Worm (Caenorhabditis elegans) whole organism, dauer: ENCODE data around the gene K02A2.5.
"Not testable (repeated sequence)": the region's sequence is repeated elsewhere in the genome, so short reads cannot be mapped to it uniquely, and the experiment has no call there.

Experiments
- unc-62 ChIP-seq: sonication (generic microtip); optimal IDR thresholded peaks from 2 replicates; lab custom pipeline; 2017; ENCODE audit warnings: missing biosample characterization, missing genetic modification reagents, missing genetic modification characterization

K02A2.5 gene

DNA sequence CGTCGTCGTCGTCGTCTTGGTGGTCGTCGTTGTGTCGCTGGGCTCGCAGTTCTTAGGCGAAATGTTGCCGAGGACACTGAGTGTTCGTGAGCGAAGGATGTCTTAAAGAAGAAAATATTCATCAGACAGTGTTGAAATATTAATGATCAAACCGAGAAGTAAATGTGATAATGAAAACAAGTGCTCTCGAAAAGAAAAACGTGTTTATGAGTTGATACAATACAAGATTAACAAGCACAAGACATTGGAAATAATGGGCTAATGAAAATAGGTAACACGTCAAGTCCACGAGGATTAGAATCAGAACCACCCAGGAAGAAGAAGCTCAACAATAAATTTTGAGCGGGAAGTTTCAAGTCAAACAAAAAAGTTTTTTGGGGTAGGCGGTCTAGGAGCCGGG, at the start of gene K02A2.5:
K02A2.5 (minus strand) TSS at position 101 of the 400 bp plus-strand sequence.
- TF ChIP-seq unc-62, result no peak

ce11 chrII:7459205-7459604, 47.4 kb upstream of the K02A2.5 start, which contains the start of gene D1022.2:
Gene D1022.2 (plus strand): TSS chrII:7459505.
- TF ChIP-seq unc-62, result no peak

DNA sequence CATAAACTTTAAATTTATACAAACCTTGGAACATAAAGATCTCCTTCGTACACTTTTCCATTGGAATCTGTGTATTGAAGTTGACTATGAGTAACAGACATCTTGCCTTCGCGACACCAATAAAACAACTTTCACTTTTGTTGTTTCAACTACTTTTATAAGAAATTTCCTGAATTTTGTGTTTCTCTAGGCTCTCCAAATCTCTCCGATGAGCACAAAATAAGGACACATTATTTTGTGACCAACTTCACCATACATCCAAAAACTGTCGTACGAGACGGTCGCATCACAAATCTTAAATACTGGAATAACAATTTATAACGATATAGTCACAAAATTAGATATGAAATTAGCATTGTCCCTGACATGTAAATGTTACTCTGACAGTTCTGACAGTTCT, 46.9 kb upstream of the K02A2.5 start, which contains the start of gene D1022.5:
D1022.5 (minus strand) TSS at position 101 of the 400 bp plus-strand sequence.
- TF ChIP-seq unc-62, result no peak

DNA sequence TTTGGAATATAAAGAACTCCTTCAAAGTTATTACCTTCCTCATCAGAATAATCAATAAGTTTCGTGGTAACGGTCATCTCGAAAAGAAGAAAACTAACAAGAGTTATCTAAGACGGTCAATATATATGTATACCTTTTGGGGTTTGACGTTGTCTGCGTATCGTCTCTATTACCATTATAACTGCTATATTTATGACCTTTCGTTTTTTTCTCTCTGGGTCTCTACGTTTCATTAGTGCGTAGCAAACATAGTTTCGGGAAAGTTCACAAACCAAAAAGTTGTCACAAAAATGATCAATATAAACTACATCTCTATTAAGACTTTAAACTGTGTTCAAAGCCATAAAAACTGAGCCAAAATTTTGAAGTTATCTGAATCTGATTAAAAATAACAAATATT, 45.4 kb upstream of the K02A2.5 start, which contains the start of gene D1022.4:
D1022.4 (minus strand) TSS at position 83 of the 400 bp plus-strand sequence.
- no peak for TF ChIP-seq unc-62

ce11 chrII:7456184-7456583, 44.4 kb upstream of the K02A2.5 start, which contains the start of gene D1022.3:
Gene D1022.3 (minus strand): TSS chrII:7456284.
- TF ChIP-seq unc-62, result no peak

DNA sequence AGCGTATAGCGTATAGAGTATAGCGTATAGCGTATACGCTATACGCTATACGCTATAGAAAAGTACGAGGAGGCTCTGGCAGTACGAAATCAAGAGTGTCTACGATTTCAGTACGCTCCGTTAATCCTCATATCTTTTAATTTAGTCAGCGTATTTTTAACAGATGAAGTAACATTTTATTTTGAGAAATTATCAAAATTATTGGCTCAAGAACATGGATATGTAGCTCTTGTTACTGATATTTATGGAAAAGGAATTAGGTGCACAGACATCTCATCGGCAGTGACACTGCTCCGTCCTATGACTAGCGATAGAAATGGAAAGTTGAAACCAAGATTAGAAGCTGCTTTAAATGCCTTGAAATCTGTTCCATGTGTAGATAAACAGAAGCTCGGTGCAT, 23.1 kb upstream of the K02A2.5 start, which contains the start of gene K02A2.1:
K02A2.1 (plus strand) TSS at position 301 of the 400 bp plus-strand sequence.
- not testable (repeated sequence) for TF ChIP-seq unc-62

DNA sequence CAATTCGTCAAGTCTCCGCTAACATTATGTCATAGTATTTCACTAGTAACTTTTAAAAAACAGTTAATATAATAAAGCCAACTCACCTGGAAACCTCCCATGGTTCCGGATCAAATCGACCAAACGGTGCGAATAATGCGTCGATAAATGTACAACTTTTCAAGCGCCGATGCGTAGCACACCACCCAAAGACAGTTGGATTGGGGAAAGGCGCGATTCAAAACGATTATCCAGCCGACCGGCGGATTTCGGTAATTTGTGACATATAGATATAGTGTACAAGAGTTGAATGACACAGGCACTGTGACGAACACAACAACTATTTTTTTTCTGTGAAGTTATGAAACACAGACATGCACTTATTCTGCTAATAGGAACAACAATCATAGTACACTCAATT, 22.4 kb upstream of the K02A2.5 start, which contains the start of gene kcc-3:
kcc-3 (minus strand) TSS at position 101 of the 400 bp plus-strand sequence.
- TF ChIP-seq unc-62, result no peak

- TF ChIP-seq unc-62, result no peak
Observed at ce11 chrII:7432327-7432726, 20.5 kb upstream of the K02A2.5 start, which contains the start of gene srd-54. Gene srd-54 (plus strand): TSS chrII:7432627.

DNA sequence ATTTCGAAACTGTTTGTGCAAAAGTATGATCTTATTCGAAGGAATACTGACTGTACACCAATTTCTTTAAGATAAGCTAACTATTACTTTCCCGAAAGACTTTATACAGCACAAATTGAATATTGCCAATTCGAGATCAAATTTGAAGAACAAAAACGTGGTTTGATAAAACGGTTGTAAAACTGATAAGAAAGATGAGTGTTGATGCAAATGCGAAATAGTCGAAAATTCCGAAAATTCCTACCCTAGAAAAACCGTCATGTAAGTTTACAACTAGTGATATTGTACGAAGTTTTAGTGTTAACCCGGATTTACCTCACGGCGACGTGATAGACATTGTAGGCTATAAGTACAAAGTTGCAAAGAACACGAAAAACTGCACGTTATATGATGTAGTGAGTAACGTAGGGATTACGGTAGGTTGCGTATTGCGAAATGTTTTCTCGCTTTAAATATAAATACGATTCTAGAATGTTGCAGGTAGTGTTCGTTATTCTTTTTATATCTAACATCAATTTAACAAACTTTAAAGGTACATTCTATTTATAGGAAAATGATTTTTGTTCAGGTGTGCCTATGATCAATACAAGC, 9.1 kb upstream of the K02A2.5 start:
- no peak for TF ChIP-seq unc-62

DNA sequence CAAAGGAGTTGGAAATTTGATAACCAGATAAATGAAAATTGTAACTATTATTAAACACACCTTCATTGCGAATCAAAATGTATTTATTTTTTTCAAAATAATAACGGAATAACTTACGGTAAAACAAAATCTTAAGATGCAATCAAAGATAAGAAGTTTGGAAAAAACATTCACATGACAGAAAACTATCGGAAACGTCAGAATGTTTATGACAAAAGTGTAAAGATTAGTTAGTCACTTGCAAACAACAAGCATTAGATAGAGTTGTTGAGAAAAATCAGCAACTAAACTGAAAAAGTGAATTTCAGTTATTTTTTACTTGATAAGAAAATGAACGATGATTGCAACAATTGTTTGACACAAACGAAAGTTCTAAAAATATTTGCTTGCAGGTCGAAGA, 8.3 kb upstream of the K02A2.5 start:
- no peak for TF ChIP-seq unc-62

DNA sequence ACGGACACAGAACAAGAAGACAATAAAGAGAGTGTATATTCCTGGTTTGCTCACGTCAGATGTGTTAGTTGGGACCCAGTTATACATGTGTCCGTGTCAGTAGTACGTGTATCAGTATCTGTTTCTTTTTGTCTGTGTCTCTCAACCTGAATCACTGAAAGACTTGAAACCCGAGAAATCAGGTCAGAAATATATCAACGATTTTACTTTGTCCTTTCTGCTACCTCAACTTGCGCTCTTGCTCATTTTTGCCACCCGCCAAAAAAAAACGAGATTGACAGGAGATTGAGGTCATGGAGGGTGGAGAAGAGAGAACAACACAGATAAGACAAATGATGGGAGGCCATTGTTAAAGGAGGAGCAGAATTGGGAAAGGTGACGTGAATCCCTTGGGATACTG, 7.7 kb upstream of the K02A2.5 start:
- no peak for TF ChIP-seq unc-62

DNA sequence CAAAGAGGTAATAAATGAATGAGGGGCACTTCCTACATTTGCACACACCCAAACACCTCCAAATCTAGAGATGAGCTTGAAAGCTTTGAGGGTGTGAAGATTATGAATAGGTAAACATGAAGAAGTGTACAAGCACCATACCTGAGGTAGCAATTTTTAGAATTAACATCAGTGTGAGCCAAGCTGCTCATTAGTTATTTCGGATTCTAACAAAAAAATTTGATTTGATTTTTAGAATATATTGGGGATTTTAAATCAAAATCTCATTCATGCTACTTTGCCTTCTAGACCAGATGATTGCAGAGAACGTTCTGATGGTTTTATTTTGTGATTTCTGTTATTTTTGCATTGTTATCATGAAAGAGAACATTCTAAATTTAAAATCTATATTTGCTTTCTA, 1.9 kb upstream of the K02A2.5 start:
- TF ChIP-seq unc-62, result no peak

DNA sequence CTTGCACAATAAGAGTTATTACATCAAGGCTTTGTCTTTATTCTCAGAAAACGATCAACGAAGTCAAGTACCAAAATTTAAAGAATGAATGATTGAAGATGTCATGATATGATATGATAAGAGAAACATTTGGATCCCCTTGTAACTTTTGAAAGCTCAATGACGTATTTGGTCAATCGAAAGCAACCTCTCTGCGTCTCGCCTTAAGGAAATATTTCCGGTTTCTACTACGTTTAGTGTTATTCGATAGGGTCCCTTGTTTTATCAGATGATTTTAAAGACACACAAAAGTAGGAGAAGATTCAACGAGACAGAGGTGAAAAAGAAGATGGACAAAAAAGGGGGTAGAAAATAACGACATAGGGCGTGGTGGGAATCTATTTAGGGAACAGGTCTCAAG, 1.4 kb upstream of the K02A2.5 start:
- no peak for TF ChIP-seq unc-62

- no peak for TF ChIP-seq unc-62
Observed at ce11 chrII:7408192-7408591, 3.6 kb downstream of the K02A2.5 start, which contains the start of gene srd-55. Gene srd-55 (plus strand): TSS chrII:7408492.

DNA sequence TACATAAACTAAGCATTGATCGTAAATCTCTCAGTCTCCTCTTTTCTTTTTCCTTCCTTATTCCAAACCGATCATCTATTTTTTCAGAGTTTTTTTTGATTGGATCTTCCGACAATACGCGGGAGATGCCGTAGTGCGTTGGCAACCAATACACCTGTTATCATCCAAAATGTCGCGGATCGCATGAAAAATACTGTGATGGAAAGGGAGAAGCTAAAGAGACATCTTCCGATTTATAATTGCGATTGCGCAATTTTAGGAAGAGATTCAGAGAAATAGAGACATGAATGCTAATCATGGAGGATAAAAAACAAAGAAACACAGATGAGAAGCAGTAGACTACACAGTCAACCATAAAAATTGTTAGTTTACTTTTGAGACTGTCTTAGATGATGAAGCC, 5.4 kb downstream of the K02A2.5 start:
- no peak for TF ChIP-seq unc-62

DNA sequence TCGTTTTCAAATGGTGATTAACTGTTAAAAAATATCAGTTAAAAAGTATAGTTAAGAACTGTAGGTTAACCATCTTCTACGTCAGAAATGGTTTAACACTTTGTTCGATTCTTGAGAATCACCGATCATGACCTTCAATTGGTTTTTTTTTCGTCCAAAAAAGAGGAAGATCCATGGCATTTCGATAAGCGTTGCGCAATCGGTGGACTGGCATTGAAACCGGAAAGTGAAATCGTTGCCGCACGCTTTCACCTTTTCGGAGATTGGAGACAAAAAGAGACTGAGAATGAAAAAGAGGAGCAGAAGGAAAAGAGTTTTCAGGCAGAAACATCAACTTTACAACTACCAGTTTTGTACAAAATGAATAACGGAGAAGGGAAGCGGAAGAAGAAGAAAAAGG, 6.6 kb downstream of the K02A2.5 start:
- no peak for TF ChIP-seq unc-62

- TF ChIP-seq unc-62, result no peak
Observed at ce11 chrII:7404001-7404400, 7.8 kb downstream of the K02A2.5 start.

ce11 chrII:7402625-7403024, 9.2 kb downstream of the K02A2.5 start, which contains the start of gene nas-7:
Gene nas-7 (minus strand): TSS chrII:7402725.
- no peak for TF ChIP-seq unc-62
